Worm (Caenorhabditis elegans): ENCODE measurements around the gene F47G3.3.

The F47G3.3 gene

DNA sequence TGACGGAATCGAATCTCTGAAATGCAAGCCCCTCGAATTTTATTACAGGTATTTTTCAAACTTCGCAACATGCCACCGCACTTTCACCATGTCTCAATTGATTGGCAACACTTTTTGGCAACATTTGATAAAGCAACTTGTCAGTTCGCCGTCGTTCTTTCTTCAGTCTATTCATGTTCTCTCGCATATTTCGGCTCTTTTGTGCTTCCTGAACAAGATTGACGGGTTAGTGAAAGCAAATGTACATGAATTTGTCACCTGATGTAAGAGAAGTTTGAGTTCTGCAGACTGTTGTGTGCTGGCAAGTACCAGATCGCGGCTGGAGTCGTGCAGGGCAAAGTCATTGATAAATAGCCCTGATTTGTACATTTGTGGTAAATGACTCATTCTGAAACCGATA is 46.3 kb downstream of the F47G3.3 start:
- no peak for TF ChIP-seq pag-3 (tag; optimal IDR thresholded peaks at IDR 0.05; ENCODE audit: borderline replicate concordance, insufficient read depth)
- no peak for TF ChIP-seq nhr-12 (tag; optimal IDR thresholded peaks at IDR 0.05)
- TF ChIP-seq isw-1 (GFP tag; IDR thresholded peaks at IDR 0.05), result no peak
- TF ChIP-seq tbx-2 (tag; optimal IDR thresholded peaks at IDR 0.05), result no peak

DNA sequence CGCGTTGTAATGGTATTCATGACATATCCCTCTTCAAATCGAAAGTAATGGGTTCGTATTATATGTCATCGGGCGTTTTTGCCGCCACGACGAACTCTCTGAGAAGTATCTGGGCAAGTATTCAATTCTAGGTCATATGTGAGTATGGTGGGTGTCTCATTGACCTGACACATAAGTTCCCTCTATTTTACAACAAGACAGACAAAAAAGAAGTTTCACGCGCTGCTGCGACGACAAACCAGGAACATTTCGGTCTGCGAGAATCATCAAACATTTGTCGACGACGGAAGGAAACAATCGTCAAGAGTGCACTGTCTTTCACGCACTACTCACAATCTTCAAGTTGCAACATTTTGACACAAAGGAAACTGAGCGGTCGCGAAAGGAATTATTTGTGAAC is 49.5 kb downstream of the F47G3.3 start:
- TF ChIP-seq blmp-1 (tag; optimal IDR thresholded peaks at IDR 0.05), result peak; percentile 27
- peak; percentile 22 for TF ChIP-seq nhr-85 (tag)
- no peak for TF ChIP-seq ceh-82 (tag; optimal IDR thresholded peaks at IDR 0.05)
- TF ChIP-seq F16B12.6 (tag; optimal IDR thresholded peaks at IDR 0.05), result no peak
- TF ChIP-seq rnt-1 (tag; optimal IDR thresholded peaks at IDR 0.05), result no peak
- TF ChIP-seq aly-2 (tag; optimal IDR thresholded peaks at IDR 0.05), result no peak
- no peak for TF ChIP-seq fos-1 (tag; optimal IDR thresholded peaks at IDR 0.05)
- TF ChIP-seq unc-30 (tag; optimal IDR thresholded peaks at IDR 0.05), result no peak
- TF ChIP-seq nhr-90 (tag; optimal IDR thresholded peaks at IDR 0.05; ENCODE audit: poor library complexity), result no peak
- no peak for TF ChIP-seq Y116A8C.19 (tag; optimal IDR thresholded peaks at IDR 0.05; ENCODE audit: borderline replicate concordance)
- TF ChIP-seq C34B4.2 (tag; optimal IDR thresholded peaks at IDR 0.05), result no peak
- TF ChIP-seq swsn-7 (tag; optimal IDR thresholded peaks at IDR 0.05), result no peak
- no peak for TF ChIP-seq C04F5.9 (tag; optimal IDR thresholded peaks at IDR 0.05)

DNA sequence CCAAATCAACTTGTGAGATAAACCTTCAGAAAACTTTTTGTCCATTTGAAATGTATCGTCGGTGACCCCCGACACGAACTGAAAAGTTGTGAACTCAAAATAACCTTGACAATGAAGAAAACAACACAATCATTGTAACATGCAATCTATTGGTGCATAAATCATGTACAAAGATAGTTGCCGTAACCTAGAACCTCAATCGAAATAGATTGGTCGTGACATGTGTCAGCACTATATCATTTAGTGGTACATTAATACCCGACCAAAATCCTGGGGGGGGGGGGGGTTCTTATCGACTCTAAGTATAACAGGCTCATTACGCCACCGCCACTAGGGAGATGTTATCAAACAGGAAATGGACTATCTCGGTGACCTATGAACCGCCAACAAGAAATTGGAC is 51.1 kb downstream of the F47G3.3 start:
- TF ChIP-seq ceh-90 (tag; optimal IDR thresholded peaks at IDR 0.05), result no peak
- TF ChIP-seq egl-27 (tag; optimal IDR thresholded peaks at IDR 0.05), result no peak
- TF ChIP-seq nhr-90 (tag; optimal IDR thresholded peaks at IDR 0.05; ENCODE audit: poor library complexity), result no peak
- no peak for TF ChIP-seq F16B12.6 (tag; optimal IDR thresholded peaks at IDR 0.05)
- no peak for TF ChIP-seq elt-2 (tag; optimal IDR thresholded peaks at IDR 0.05)
- TF ChIP-seq ama-1 (optimal IDR thresholded peaks at IDR 0.05), result no peak
- TF ChIP-seq fkh-8 (tag; optimal IDR thresholded peaks at IDR 0.05), result no peak
- no peak for TF ChIP-seq nhr-84 (tag; optimal IDR thresholded peaks at IDR 0.05)
- no peak for TF ChIP-seq lin-13 (GFP tag; optimal IDR thresholded peaks at IDR 0.05)
- TF ChIP-seq lin-35 (GFP tag; optimal IDR thresholded peaks at IDR 0.05), result no peak
- TF ChIP-seq pax-3 (tag; optimal IDR thresholded peaks at IDR 0.05), result no peak
- TF ChIP-seq nhr-237 (tag; optimal IDR thresholded peaks at IDR 0.05), result no peak

DNA sequence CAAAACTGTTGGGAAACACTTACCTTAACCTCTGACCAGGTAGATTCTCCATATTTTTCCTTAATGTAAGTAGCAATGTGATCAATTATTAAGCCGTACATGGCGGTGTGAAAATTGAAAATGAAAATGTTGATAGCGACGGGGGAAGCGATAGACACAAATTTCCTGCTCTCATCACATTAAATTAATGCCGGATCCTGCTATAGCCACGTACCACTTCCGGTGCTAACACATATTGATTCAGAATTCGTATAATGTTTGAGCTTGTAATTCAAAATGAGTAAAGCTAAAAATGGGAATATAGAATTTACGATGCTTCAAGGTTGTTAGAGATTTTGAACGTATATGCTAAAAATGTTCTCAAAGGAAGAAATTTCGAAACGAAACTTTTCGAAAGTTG is 51.6 kb downstream of the F47G3.3 start, which contains the start of gene gcy-31:
Gene gcy-31 (minus strand): TSS at position 101 of the 400 bp plus-strand sequence.
- TF ChIP-seq efl-3 (GFP tag; optimal IDR thresholded peaks at IDR 0.05) (no peak), unc-86 (tag; optimal IDR thresholded peaks at IDR 0.05) (no peak), egl-13 (tag; optimal IDR thresholded peaks at IDR 0.05) (peak; percentile 25), ceh-88 (GFP tag; IDR thresholded peaks at IDR 0.05) (no peak), snu-23 (GFP tag; optimal IDR thresholded peaks at IDR 0.05) (no peak), lin-35 (GFP tag; optimal IDR thresholded peaks at IDR 0.05) (no peak)

All from whole organism, L1 larva.